Worm (Caenorhabditis elegans): ENCODE results near the gene mig-21.

DNA sequence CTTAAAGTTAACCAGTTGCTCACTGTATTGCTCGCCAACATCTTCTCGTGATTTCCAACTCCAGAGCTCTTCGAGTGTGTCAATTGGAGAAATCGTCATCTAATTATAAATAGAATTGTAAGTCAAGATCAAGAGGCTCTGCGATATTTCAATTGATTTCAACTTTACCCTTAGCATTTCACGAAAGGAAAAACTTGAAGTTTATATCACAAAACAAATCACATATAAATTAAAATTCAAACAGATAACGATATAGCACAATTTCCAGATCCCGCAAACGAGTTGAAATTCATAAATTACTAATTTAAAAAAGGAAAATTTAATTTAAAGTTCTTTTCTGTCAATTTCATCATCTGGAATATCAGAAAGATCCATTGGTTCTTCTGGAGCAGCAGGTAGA, 9.8 kb downstream of the mig-21 start, which contains the start of gene eng-1:
- no peak for TF ChIP-seq nhr-12 (tag; optimal IDR thresholded peaks at IDR 0.05)
- no peak for TF ChIP-seq unc-39 (tag; optimal IDR thresholded peaks at IDR 0.05)
- no peak for TF ChIP-seq nhr-25 (tag; optimal IDR thresholded peaks at IDR 0.05)
- no peak for TF ChIP-seq ama-1 (optimal IDR thresholded peaks at IDR 0.05)
- no peak for TF ChIP-seq ztf-1 (GFP tag; conservative IDR thresholded peaks at IDR 0.05)
- TF ChIP-seq unc-62 (GFP tag; optimal IDR thresholded peaks at IDR 0.05): no peak
- TF ChIP-seq F13H6.1 (tag; optimal IDR thresholded peaks at IDR 0.05): no peak
- no peak for TF ChIP-seq nhr-129 (tag; optimal IDR thresholded peaks at IDR 0.05)
- no peak for TF ChIP-seq nhr-23 (tag; optimal IDR thresholded peaks at IDR 0.05)
